Fruit fly (Drosophila melanogaster) whole organism, embryonic: ENCODE data around the gene CG14668.
A peak's percentile ranks its signal among the peaks of the same experiment; 100 is the strongest.

ENCODE experiments used
- ATbp ChIP-seq: fragments of 200-800 bp; sonication (Bioruptor generic); optimal IDR thresholded peaks from 2 replicates; lab custom pipeline; 2017; ENCODE audit warnings: missing biosample characterization, mild to moderate bottlenecking, missing genetic modification characterization, missing genetic modification reagents
- Atf-2 ChIP-seq: fragments of 200-800 bp; sonication (Bioruptor generic); optimal IDR thresholded peaks from 2 replicates; lab custom pipeline; 2016; ENCODE audit warnings: missing biosample characterization, missing genetic modification characterization
- Bdp1 ChIP-seq: fragments of 200-800 bp; sonication (Bioruptor generic); optimal IDR thresholded peaks from 3 replicates; lab custom pipeline; 2016; ENCODE audit warnings: missing biosample characterization, missing genetic modification characterization
- Blimp-1 ChIP-seq: fragments of 200-800 bp; sonication (Bioruptor generic); optimal IDR thresholded peaks from 3 replicates; lab custom pipeline; 2018; ENCODE audit warnings: missing biosample characterization, missing genetic modification characterization, mild to moderate bottlenecking, moderate library complexity, missing genetic modification reagents
- CG11695 ChIP-seq: fragments of 200-800 bp; sonication (Bioruptor generic); IDR thresholded peaks from 3 replicates; pipeline ENCODE4 v1.3.6; 2022; ENCODE audit warnings: missing biosample characterization, missing genetic modification characterization
- CG14667 ChIP-seq: fragments of 200-800 bp; sonication (Bioruptor generic); IDR thresholded peaks from 2 replicates; pipeline ENCODE4 v1.3.6; 2022; ENCODE audit warnings: missing biosample characterization, missing genetic modification characterization
- CG14710 ChIP-seq: fragments of 200-800 bp; sonication (Bioruptor generic); optimal IDR thresholded peaks from 3 replicates; lab custom pipeline; 2019; ENCODE audit warnings: missing biosample characterization, mild to moderate bottlenecking, missing genetic modification characterization, moderate library complexity
- CG15601 ChIP-seq: fragments of 200-800 bp; sonication (Bioruptor generic); optimal IDR thresholded peaks from 3 replicates; lab custom pipeline; 2019; ENCODE audit warnings: missing biosample characterization, mild to moderate bottlenecking, missing genetic modification characterization, moderate library complexity
- CG15696 ChIP-seq: fragments of 200-800 bp; sonication (Bioruptor generic); optimal IDR thresholded peaks from 2 replicates; lab custom pipeline; 2019; ENCODE audit warnings: missing biosample characterization, mild to moderate bottlenecking, missing genetic modification characterization, moderate library complexity
- CG1602 ChIP-seq: fragments of 200-800 bp; sonication (Bioruptor generic); optimal IDR thresholded peaks from 3 replicates; lab custom pipeline; 2016; ENCODE audit warnings: missing biosample characterization, missing genetic modification characterization
- CG1647 ChIP-seq: fragments of 200-800 bp; sonication (Bioruptor generic); optimal IDR thresholded peaks from 3 replicates; lab custom pipeline; 2016; ENCODE audit warnings: missing biosample characterization, missing genetic modification characterization
- CG16779 ChIP-seq: fragments of 200-800 bp; sonication (Bioruptor generic); IDR thresholded peaks from 2 replicates; pipeline ENCODE4 v1.3.6; 2022; ENCODE audit warnings: missing biosample characterization, missing genetic modification characterization
- CG17385 ChIP-seq: fragments of 200-800 bp; sonication (Bioruptor generic); optimal IDR thresholded peaks from 3 replicates; lab custom pipeline; 2018; ENCODE audit warnings: missing biosample characterization, mild to moderate bottlenecking, missing genetic modification characterization
- CG18476 ChIP-seq: fragments of 200-800 bp; sonication (Bioruptor generic); optimal IDR thresholded peaks from 2 replicates; lab custom pipeline; 2016; ENCODE audit warnings: missing biosample characterization, mild to moderate bottlenecking, missing genetic modification characterization
- CG18619 ChIP-seq: fragments of 200-800 bp; sonication (Bioruptor generic); optimal IDR thresholded peaks from 3 replicates; lab custom pipeline; 2017; ENCODE audit warnings: missing biosample characterization, mild to moderate bottlenecking, missing genetic modification characterization
- CG4617 ChIP-seq: fragments of 200-800 bp; sonication (Bioruptor generic); optimal IDR thresholded peaks from 3 replicates; lab custom pipeline; 2016; ENCODE audit warnings: missing biosample characterization, missing genetic modification characterization, borderline replicate concordance
- CG4707 ChIP-seq: fragments of 200-800 bp; sonication (Bioruptor generic); optimal IDR thresholded peaks from 2 replicates; lab custom pipeline; 2018; ENCODE audit warnings: missing biosample characterization, mild to moderate bottlenecking, missing genetic modification characterization, moderate library complexity
- CG7372 ChIP-seq: fragments of 200-800 bp; sonication (Bioruptor generic); IDR thresholded peaks from 2 replicates; pipeline ENCODE4 v1.3.6; 2022; ENCODE audit warnings: missing biosample characterization, missing genetic modification characterization
- CG8089 ChIP-seq: fragments of 200-800 bp; sonication (Bioruptor generic); optimal IDR thresholded peaks from 3 replicates; lab custom pipeline; 2016; ENCODE audit warnings: missing biosample characterization, missing genetic modification characterization
- CG9727 ChIP-seq: fragments of 200-800 bp; sonication (Bioruptor generic); optimal IDR thresholded peaks from 3 replicates; lab custom pipeline; 2017; ENCODE audit warnings: missing biosample characterization, mild to moderate bottlenecking, missing genetic modification characterization
- Dek ChIP-seq: fragments of 200-800 bp; sonication (Bioruptor generic); optimal IDR thresholded peaks from 3 replicates; lab custom pipeline; 2019; ENCODE audit warnings: missing biosample characterization, mild to moderate bottlenecking, missing genetic modification characterization, moderate library complexity
- Dref ChIP-seq: fragments of 200-800 bp; sonication (Bioruptor generic); IDR thresholded peaks from 2 replicates; pipeline ENCODE4 v1.3.6; 2022; ENCODE audit warnings: missing biosample characterization, missing genetic modification characterization
- HLH3B ChIP-seq: fragments of 200-800 bp; sonication (Bioruptor generic); IDR thresholded peaks from 2 replicates; pipeline ENCODE4 v1.3.6; 2022; ENCODE audit warnings: missing biosample characterization, missing genetic modification characterization
- Hmr ChIP-seq: fragments of 200-800 bp; sonication (Bioruptor generic); optimal IDR thresholded peaks from 3 replicates; lab custom pipeline; 2017; ENCODE audit warnings: mild to moderate bottlenecking, missing biosample characterization, missing genetic modification reagents, missing genetic modification characterization
- MESR4 ChIP-seq: fragments of 200-800 bp; sonication (Bioruptor generic); optimal IDR thresholded peaks from 2 replicates; lab custom pipeline; 2018; ENCODE audit warnings: missing biosample characterization, mild to moderate bottlenecking, missing genetic modification characterization, moderate library complexity
- NC2β ChIP-seq: fragments of 200-800 bp; sonication (Bioruptor generic); optimal IDR thresholded peaks from 2 replicates; lab custom pipeline; 2016; ENCODE audit warnings: missing biosample characterization, missing genetic modification characterization
- Nf-YA ChIP-seq: fragments of 200-800 bp; sonication (Bioruptor generic); IDR thresholded peaks from 2 replicates; pipeline ENCODE4 v1.3.6; 2022; ENCODE audit warnings: missing biosample characterization, missing genetic modification characterization
- Xrp1 ChIP-seq: fragments of 200-800 bp; sonication (Bioruptor generic); IDR thresholded peaks from 2 replicates; pipeline ENCODE4 v1.3.6; 2022; ENCODE audit warnings: missing biosample characterization, missing genetic modification characterization
- caup ChIP-seq: fragments of 200-800 bp; sonication (Bioruptor generic); optimal IDR thresholded peaks from 3 replicates; lab custom pipeline; 2017; ENCODE audit warnings: missing biosample characterization, mild to moderate bottlenecking, missing genetic modification characterization, moderate library complexity; ENCODE audit not compliant: severe bottlenecking
- cg ChIP-seq: fragments of 200-800 bp; sonication (Bioruptor generic); optimal IDR thresholded peaks from 3 replicates; lab custom pipeline; 2019; ENCODE audit warnings: missing biosample characterization, mild to moderate bottlenecking, missing genetic modification characterization, moderate library complexity
- disco-r ChIP-seq: fragments of 200-800 bp; sonication (Bioruptor generic); optimal IDR thresholded peaks from 2 replicates; lab custom pipeline; 2016; ENCODE audit warnings: missing biosample characterization, missing genetic modification characterization
- dm ChIP-seq: fragments of 200-800 bp; sonication (Bioruptor generic); optimal IDR thresholded peaks from 3 replicates; lab custom pipeline; 2016; ENCODE audit warnings: missing biosample characterization, missing genetic modification characterization
- emc ChIP-seq: fragments of 200-800 bp; sonication (Bioruptor generic); optimal IDR thresholded peaks from 2 replicates; lab custom pipeline; 2016; ENCODE audit warnings: missing biosample characterization, missing genetic modification characterization
- ems ChIP-seq: fragments of 200-800 bp; sonication (Bioruptor generic); optimal IDR thresholded peaks from 3 replicates; lab custom pipeline; 2016; ENCODE audit warnings: missing biosample characterization, missing genetic modification characterization
- esg ChIP-seq: fragments of 200-800 bp; sonication (Bioruptor generic); conservative IDR thresholded peaks from 2 replicates; pipeline ENCODE4 v1.3.6; 2022; ENCODE audit warnings: missing biosample characterization, missing genetic modification characterization
- gcm2 ChIP-seq: fragments of 200-800 bp; sonication (Bioruptor generic); optimal IDR thresholded peaks from 2 replicates; lab custom pipeline; 2016; ENCODE audit warnings: missing biosample characterization, missing genetic modification characterization
- gro ChIP-seq: fragments of 200-800 bp; sonication (Bioruptor generic); optimal IDR thresholded peaks from 2 replicates; lab custom pipeline; 2016; ENCODE audit warnings: missing biosample characterization, missing genetic modification characterization
- jing ChIP-seq: fragments of 200-800 bp; sonication (Bioruptor generic); optimal IDR thresholded peaks from 2 replicates; lab custom pipeline; 2018; ENCODE audit warnings: missing biosample characterization, mild to moderate bottlenecking, missing genetic modification characterization
- lab ChIP-seq: fragments of 200-800 bp; sonication (Bioruptor generic); optimal IDR thresholded peaks from 3 replicates; lab custom pipeline; 2017; ENCODE audit warnings: missing biosample characterization, missing genetic modification characterization, mild to moderate bottlenecking, moderate library complexity, missing genetic modification reagents
- lilli ChIP-seq: fragments of 200-800 bp; sonication (Bioruptor generic); optimal IDR thresholded peaks from 3 replicates; lab custom pipeline; 2016; ENCODE audit warnings: missing biosample characterization, missing genetic modification characterization
- nmo ChIP-seq: fragments of 200-800 bp; sonication (Bioruptor generic); optimal IDR thresholded peaks from 2 replicates; lab custom pipeline; 2018; ENCODE audit warnings: missing biosample characterization, mild to moderate bottlenecking, missing genetic modification characterization, moderate library complexity
- run ChIP-seq: fragments of 200-800 bp; sonication (Bioruptor generic); optimal IDR thresholded peaks from 3 replicates; lab custom pipeline; 2018; ENCODE audit warnings: missing biosample characterization, mild to moderate bottlenecking, missing genetic modification characterization
- shn ChIP-seq: fragments of 200-800 bp; sonication (Bioruptor generic); optimal IDR thresholded peaks from 3 replicates; lab custom pipeline; 2016; ENCODE audit warnings: missing biosample characterization, missing genetic modification characterization
- sim ChIP-seq: fragments of 200-800 bp; sonication (Bioruptor generic); IDR thresholded peaks from 2 replicates; pipeline ENCODE4 v1.3.6; 2022; ENCODE audit warnings: missing biosample characterization, missing genetic modification characterization
- sima ChIP-seq: fragments of 200-800 bp; sonication (Bioruptor generic); optimal IDR thresholded peaks from 2 replicates; lab custom pipeline; 2016; ENCODE audit warnings: missing biosample characterization, missing genetic modification characterization
- sisA ChIP-seq: fragments of 200-800 bp; sonication (Bioruptor generic); IDR thresholded peaks from 2 replicates; pipeline ENCODE4 v1.3.6; 2022; ENCODE audit warnings: missing biosample characterization, missing genetic modification characterization
- tap ChIP-seq: fragments of 200-800 bp; optimal IDR thresholded peaks from 3 replicates; lab custom pipeline; 2019; ENCODE audit warnings: missing biosample characterization, mild to moderate bottlenecking, missing genetic modification characterization, moderate library complexity
- tio ChIP-seq: fragments of 200-800 bp; sonication (Bioruptor generic); optimal IDR thresholded peaks from 2 replicates; lab custom pipeline; 2017; ENCODE audit warnings: missing biosample characterization, missing genetic modification characterization, inconsistent platforms
- trh ChIP-seq: fragments of 200-800 bp; sonication (Bioruptor generic); optimal IDR thresholded peaks from 2 replicates; lab custom pipeline; 2016; ENCODE audit warnings: missing biosample characterization, missing genetic modification characterization
- tx ChIP-seq: fragments of 200-800 bp; sonication (Bioruptor generic); optimal IDR thresholded peaks from 2 replicates; lab custom pipeline; 2016; ENCODE audit warnings: missing biosample characterization, missing genetic modification characterization
- zfh1 ChIP-seq: fragments of 200-800 bp; sonication (Bioruptor generic); IDR thresholded peaks from 3 replicates; pipeline ENCODE4 v1.3.6; 2022; ENCODE audit warnings: missing biosample characterization, missing genetic modification characterization

Gene CG14668

DNA sequence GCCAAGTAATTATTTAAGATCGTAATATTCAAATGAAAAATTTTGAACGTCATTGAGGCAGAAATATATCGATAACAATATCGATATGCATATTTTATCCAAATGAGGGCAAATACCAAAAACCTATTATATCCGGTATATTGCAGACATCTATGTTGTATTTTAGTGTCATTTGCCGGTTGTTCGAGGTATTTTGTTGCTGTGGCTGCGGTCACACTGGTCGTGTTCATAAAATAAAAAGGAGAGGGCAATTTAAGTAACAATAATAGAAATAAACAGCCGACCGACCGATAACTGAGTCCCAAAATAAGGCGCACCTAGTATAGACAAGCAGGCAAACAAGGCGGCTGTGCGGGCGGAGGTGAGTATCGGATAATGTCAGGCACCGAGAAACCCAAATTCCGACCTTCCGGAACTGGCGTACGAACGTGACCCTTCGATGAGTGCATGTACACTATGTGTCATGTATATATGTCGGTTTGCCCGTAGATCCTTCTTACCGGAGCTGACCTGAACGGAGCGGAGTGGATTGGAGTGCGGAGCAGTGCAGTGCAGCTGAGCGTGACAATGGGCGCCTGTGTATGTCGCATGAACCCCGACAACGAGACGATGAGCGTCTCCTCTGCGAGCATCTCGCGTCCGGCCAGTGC is 6.4 kb upstream of the CG14668 start, which contains the start of gene CG1172 (continued):
- TF ChIP-seq CG16779 (GFP tag; lab: Robert Waterston, UW) (no peak), gcm2 (no peak), MESR4 (GFP tag; lab: Kevin White, UChicago) (peak; percentile 85), tx (no peak), ATbp (no peak), jing (GFP tag; lab: Kevin White, UChicago) (no peak), NC2β (no peak), Hmr (GFP tag; lab: Kevin White, UChicago) (peak; percentile 72), CG17385 (GFP tag; lab: Kevin White, UChicago) (no peak), dm (GFP tag; lab: Kevin White, UChicago) (peak; percentile 6), CG15696 (tag; lab: Kevin White, UChicago) (no peak), Dref (peak; percentile 75), CG4707 (GFP tag; lab: Kevin White, UChicago) (no peak), CG18476 (no peak), tap (no peak), Dek (tag; lab: Kevin White, UChicago) (no peak), disco-r (GFP tag; lab: Kevin White, UChicago) (no peak), Nf-YA (GFP tag; lab: Robert Waterston, UW) (no peak), HLH3B (GFP tag; lab: Robert Waterston, UW) (no peak), CG18619 (no peak), caup (peak; percentile 32), cg (GFP tag; lab: Kevin White, UChicago) (no peak), tio (GFP tag; lab: Kevin White, UChicago) (no peak), emc (GFP tag; lab: Kevin White, UChicago) (no peak), trh (GFP tag; lab: Kevin White, UChicago) (no peak), run (no peak), nmo (GFP tag; lab: Kevin White, UChicago) (peak; percentile 49), CG9727 (GFP tag; lab: Kevin White, UChicago) (no peak), sisA (GFP tag; lab: Robert Waterston, UW) (no peak), sim (GFP tag; lab: Robert Waterston, UW) (no peak), CG14710 (tag; lab: Kevin White, UChicago) (peak; percentile 63), shn (GFP tag; lab: Kevin White, UChicago) (no peak), CG8089 (no peak), Blimp-1 (GFP tag; lab: Kevin White, UChicago) (no peak), CG4617 (GFP tag; lab: Kevin White, UChicago) (peak; percentile 86), CG1647 (GFP tag; lab: Kevin White, UChicago) (no peak), CG14667 (GFP tag; lab: Robert Waterston, UW) (no peak), Atf-2 (GFP tag; lab: Kevin White, UChicago) (no peak), CG1602 (GFP tag; lab: Kevin White, UChicago) (no peak), lilli (GFP tag; lab: Kevin White, UChicago) (no peak), CG7372 (GFP tag; lab: Robert Waterston, UW) (no peak), CG15601 (tag; lab: Kevin White, UChicago) (peak; percentile 41), sima (no peak), Bdp1 (GFP tag; lab: Kevin White, UChicago) (no peak), esg (no peak), Xrp1 (no peak), gro (GFP tag; lab: Kevin White, UChicago) (no peak), lab (no peak), zfh1 (GFP tag; lab: Robert Waterston, UW) (no peak), CG11695 (GFP tag; lab: Robert Waterston, UW) (peak; percentile 91), ems (GFP tag; lab: Kevin White, UChicago) (no peak)
